Fruit fly (Drosophila melanogaster): ENCODE measurements around the gene CG13308.
A peak's percentile ranks its signal among the peaks of the same experiment; 100 is the strongest.

CG13308 gene

DNA sequence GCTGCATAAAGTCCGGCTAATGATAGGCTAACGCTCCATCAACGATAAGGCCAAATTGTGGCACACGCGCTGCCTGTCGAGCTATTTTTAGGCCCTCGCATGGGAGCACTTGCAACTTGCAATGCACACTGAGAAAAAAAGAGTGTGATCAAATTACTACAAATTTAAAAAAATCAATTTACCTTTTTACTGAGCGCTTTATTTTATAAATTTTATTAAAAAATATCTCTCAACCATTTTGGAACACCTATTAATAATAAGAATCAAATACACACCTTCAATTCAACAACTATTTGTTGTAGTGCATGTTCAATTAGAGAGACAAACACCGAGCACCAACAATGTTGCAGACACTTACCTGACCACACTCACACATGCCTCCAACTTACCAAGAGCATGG lies 42.9 kb upstream of the CG13308 start (continued):
- peak; percentile 73 for TF ChIP-seq otp (GFP tag; IDR thresholded peaks at IDR 0.05)
- TF ChIP-seq bbx (GFP tag; IDR thresholded peaks at IDR 0.05; ENCODE audit: partially characterized antibody) = no peak
- TF ChIP-seq ap (GFP tag; IDR thresholded peaks at IDR 0.05) = peak; percentile 67
- TF ChIP-seq CG13424 (tag; optimal IDR thresholded peaks at IDR 0.05) = no peak
- peak; percentile 6; the same call in 1 of the 2 replicates for TF ChIP-seq Ravus (GFP tag; IDR thresholded peaks at IDR 0.05)
- TF ChIP-seq CG5953 (GFP tag; IDR thresholded peaks at IDR 0.05) = peak; percentile 59
- TF ChIP-seq cg (GFP tag; optimal IDR thresholded peaks at IDR 0.05) = peak; percentile 10
- TF ChIP-seq pfk (GFP tag; optimal IDR thresholded peaks at IDR 0.05) = no peak
- no peak for TF ChIP-seq CG17359 (tag; optimal IDR thresholded peaks at IDR 0.05)
- peak; percentile 21; the same call in 1 of the 2 replicates for TF ChIP-seq sisA (GFP tag; IDR thresholded peaks at IDR 0.05)
- TF ChIP-seq Ptx1 (GFP tag; IDR thresholded peaks at IDR 0.05) = peak; percentile 12
- TF ChIP-seq MTF-1 (GFP tag; optimal IDR thresholded peaks at IDR 0.05; ENCODE audit: borderline replicate concordance) = peak; percentile 51
- peak in 1 of 2 experiments; percentile 81 for TF ChIP-seq bsh (GFP tag; optimal IDR thresholded peaks at IDR 0.05)
- TF ChIP-seq CG7372 (GFP tag; IDR thresholded peaks at IDR 0.05) = 0 out of 2 replicates have a peak, but pooled peaks have one; percentile 5
- TF ChIP-seq CG2120 (GFP tag; optimal IDR thresholded peaks at IDR 0.05) = no peak
- TF ChIP-seq Doc3 (GFP tag; IDR thresholded peaks at IDR 0.05; ENCODE audit: partially characterized antibody) = no peak
- TF ChIP-seq tup (GFP tag; optimal IDR thresholded peaks at IDR 0.05) = no peak
- no peak for TF ChIP-seq Dad (GFP tag; optimal IDR thresholded peaks at IDR 0.05)
- TF ChIP-seq CG10267 (tag; optimal IDR thresholded peaks at IDR 0.05) = peak; percentile 78
- TF ChIP-seq seq (GFP tag; IDR thresholded peaks at IDR 0.05) = peak; percentile 9
- TF ChIP-seq Ada2b (GFP tag; IDR thresholded peaks at IDR 0.05) = peak; percentile 63
- no peak for TF ChIP-seq CG9817 (tag; optimal IDR thresholded peaks at IDR 0.05)
- no peak for TF ChIP-seq lov (optimal IDR thresholded peaks at IDR 0.05)
- peak; percentile 28; the same call in 2 of the 3 replicates for TF ChIP-seq lov (GFP tag; IDR thresholded peaks at IDR 0.05)
- peak; percentile 54; the same call in 1 of the 3 replicates for TF ChIP-seq Optix (GFP tag; IDR thresholded peaks at IDR 0.05)
- TF ChIP-seq Oaz (GFP tag; IDR thresholded peaks at IDR 0.05) = peak; percentile 14
- peak; percentile 65 for TF ChIP-seq peb (GFP tag; IDR thresholded peaks at IDR 0.05)
- peak; percentile 18; the same call in 1 of the 2 replicates for TF ChIP-seq CG8765 (GFP tag; IDR thresholded peaks at IDR 0.05)
- TF ChIP-seq CG10959 (GFP tag; IDR thresholded peaks at IDR 0.05) = peak; percentile 37
- peak; percentile 55 for TF ChIP-seq stc (GFP tag; IDR thresholded peaks at IDR 0.05)
- TF ChIP-seq CG17802 (tag; optimal IDR thresholded peaks at IDR 0.05) = peak; percentile 5
- TF ChIP-seq Gug (GFP tag; IDR thresholded peaks at IDR 0.05) = no peak
- TF ChIP-seq CG10209 (GFP tag; optimal IDR thresholded peaks at IDR 0.05) = no peak
- no peak for TF ChIP-seq eyg (GFP tag; optimal IDR thresholded peaks at IDR 0.05)

DNA sequence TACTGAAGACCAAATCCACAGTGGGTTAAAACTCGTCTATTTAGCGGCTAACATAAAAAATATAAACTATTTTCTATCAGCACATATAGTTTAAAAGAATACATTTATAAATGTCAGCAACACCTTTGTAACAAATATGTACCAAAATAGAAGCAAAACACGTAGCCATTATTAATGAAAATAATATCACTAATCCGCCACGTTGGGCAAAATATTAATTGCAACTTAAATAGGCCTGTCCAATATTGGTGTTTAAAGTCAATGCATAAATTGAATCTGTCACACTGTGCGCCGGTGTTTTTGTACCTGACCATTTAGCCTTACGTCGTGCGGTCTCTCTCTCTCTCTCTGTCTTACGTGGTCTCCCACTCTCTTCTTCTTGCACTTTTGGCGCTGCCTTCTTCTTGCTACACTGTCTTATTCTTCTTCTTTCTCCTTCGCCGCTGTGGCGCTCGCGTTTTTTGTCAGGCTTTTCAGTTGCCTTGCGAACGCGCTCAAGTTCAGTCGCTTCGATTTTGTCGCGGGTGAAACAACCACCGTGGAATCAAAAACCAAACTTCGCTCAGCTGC lies 42.3 kb upstream of the CG13308 start:
- TF ChIP-seq slou (GFP tag; optimal IDR thresholded peaks at IDR 0.05) (peak; percentile 80), CG1832 (GFP tag; optimal IDR thresholded peaks at IDR 0.05) (no peak), Fer3 (tag; optimal IDR thresholded peaks at IDR 0.05) (peak; percentile 92), CG4730 (GFP tag; IDR thresholded peaks at IDR 0.05) (peak; percentile 97), GATAe (GFP tag; conservative IDR thresholded peaks at IDR 0.05) (peak; percentile 87), MBD-R2 (GFP tag; IDR thresholded peaks at IDR 0.05) (peak; percentile 90), CG31388 (GFP tag; optimal IDR thresholded peaks at IDR 0.05) (peak; percentile 90), pho (GFP tag; optimal IDR thresholded peaks at IDR 0.05) (peak; percentile 98), wor (GFP tag; IDR thresholded peaks at IDR 0.05) (peak; percentile 99), Eip74EF (GFP tag; optimal IDR thresholded peaks at IDR 0.05) (peak in 1 of 2 experiments; percentile 93), CG9727 (GFP tag; optimal IDR thresholded peaks at IDR 0.05) (peak; percentile 91), CG6765 (GFP tag; optimal IDR thresholded peaks at IDR 0.05) (peak; percentile 88), NfI (GFP tag; optimal IDR thresholded peaks at IDR 0.05) (peak; percentile 99), CG7963 (GFP tag; IDR thresholded peaks at IDR 0.05; ENCODE audit: partially characterized antibody) (peak; percentile 40; the same call in 1 of the 3 replicates), Dip2 (GFP tag; IDR thresholded peaks at IDR 0.05) (peak; percentile 78), HLH4C (GFP tag; IDR thresholded peaks at IDR 0.05; ENCODE audit: partially characterized antibody) (no peak; the same call in 2 of the 3 replicates), CG5245 (GFP tag; optimal IDR thresholded peaks at IDR 0.05) (peak; percentile 95), CrebB (tag; optimal IDR thresholded peaks at IDR 0.05) (peak; percentile 96)
